Worm (Caenorhabditis elegans) whole organism, L1 larva: ENCODE results near the gene ZK1086.3.

Experiments used
- ama-1 ChIP-seq: fragments of 150-350 bp; optimal IDR thresholded peaks from 2 replicates; lab custom pipeline; 2014
- jun-1 ChIP-seq: fragments of 150-350 bp; optimal IDR thresholded peaks from 2 replicates; lab custom pipeline; 2014; ENCODE audit warnings: missing biosample characterization, missing genetic modification reagents, missing genetic modification characterization
- nhr-28 ChIP-seq: fragments of 150-350 bp; optimal IDR thresholded peaks from 2 replicates; lab custom pipeline; 2014; ENCODE audit warnings: missing biosample characterization, missing genetic modification characterization
- nhr-90 ChIP-seq: sonication (generic microtip); optimal IDR thresholded peaks from 2 replicates; lab custom pipeline; 2016; ENCODE audit warnings: mild to moderate bottlenecking, missing genetic modification characterization, missing compliant biosample characterization; ENCODE audit not compliant: poor library complexity
- snpc-4 ChIP-seq: fragments of 150-350 bp; optimal IDR thresholded peaks from 2 replicates; lab custom pipeline; 2014; ENCODE audit warnings: missing biosample characterization, missing genetic modification characterization
- sox-4 ChIP-seq: sonication (generic microtip); optimal IDR thresholded peaks from 2 replicates; lab custom pipeline; 2016; ENCODE audit warnings: missing genetic modification characterization, missing compliant biosample characterization
- sptf-1 ChIP-seq: fragments of 150-350 bp; optimal IDR thresholded peaks from 2 replicates; lab custom pipeline; 2014; ENCODE audit warnings: missing biosample characterization, missing genetic modification characterization

DNA sequence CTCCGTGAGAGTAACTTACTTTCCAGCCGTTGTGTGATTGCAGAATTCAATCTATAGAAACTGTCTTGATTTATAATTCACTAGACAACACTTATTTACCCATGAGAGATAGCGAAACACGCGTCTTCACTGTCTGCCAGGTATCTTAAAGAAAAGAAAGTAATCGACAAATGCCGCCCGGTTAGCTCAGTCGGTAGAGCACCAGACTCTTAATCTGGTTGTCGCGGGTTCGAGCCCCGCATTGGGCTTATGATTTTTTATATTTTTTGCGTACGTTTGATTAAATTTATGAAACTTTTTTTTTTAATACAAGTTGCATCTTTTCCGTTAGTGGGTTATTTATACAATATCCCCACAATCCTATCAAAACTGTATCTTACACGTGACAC, 8.6 kb upstream of the ZK1086.3 start:
- TF ChIP-seq ama-1 (lab: Kevin White, UChicago) (no peak), jun-1 (tag; lab: Kevin White, UChicago) (no peak), snpc-4 (tag; lab: Kevin White, UChicago) (no peak), sox-4 (tag; lab: Kevin White, UChicago) (no peak), sptf-1 (tag; lab: Kevin White, UChicago) (no peak), nhr-90 (tag; lab: Kevin White, UChicago) (peak; percentile 50), nhr-28 (no peak)
